Worm (Caenorhabditis elegans) whole organism, L4 larva: ENCODE measurements around the gene nhr-164.

Experiments
- D1046.2 ChIP-seq: fragments of 200-800 bp; sonication (Bioruptor generic); IDR thresholded peaks from 2 replicates; pipeline ENCODE4 v1.3.6; 2022; ENCODE audit warnings: missing genetic modification characterization, missing compliant biosample characterization
- F37D6.2 ChIP-seq: sonication (generic microtip); optimal IDR thresholded peaks from 2 replicates; lab custom pipeline; 2016; ENCODE audit warnings: mild to moderate bottlenecking, missing genetic modification characterization, missing compliant biosample characterization
- F49E8.2 ChIP-seq: sonication (generic microtip); optimal IDR thresholded peaks from 2 replicates; lab custom pipeline; 2016; ENCODE audit warnings: missing compliant biosample characterization, mild to moderate bottlenecking, missing genetic modification characterization, borderline replicate concordance
- T20F7.1 ChIP-seq: fragments of 200-800 bp; sonication (Bioruptor generic); optimal IDR thresholded peaks from 2 replicates; lab custom pipeline; 2018; ENCODE audit warnings: mild to moderate bottlenecking, missing genetic modification characterization, missing compliant biosample characterization
- T26A8.4 ChIP-seq: fragments of 200-800 bp; sonication (Bioruptor generic); IDR thresholded peaks from 2 replicates; pipeline ENCODE4 v1.3.6; 2022; ENCODE audit warnings: missing genetic modification characterization, missing compliant biosample characterization
- Y48G9A.11 ChIP-seq: fragments of 200-800 bp; sonication (Bioruptor generic); IDR thresholded peaks from 2 replicates; pipeline ENCODE4 v1.3.6; 2022; ENCODE audit warnings: missing genetic modification reagents, missing genetic modification characterization, missing compliant biosample characterization
- Y5F2A.4 ChIP-seq: fragments of 200-800 bp; sonication (Bioruptor generic); optimal IDR thresholded peaks from 2 replicates; lab custom pipeline; 2018; ENCODE audit warnings: mild to moderate bottlenecking, missing genetic modification characterization, missing compliant biosample characterization
- ZK546.5 ChIP-seq, 2 experiments: sonication (generic microtip); optimal IDR thresholded peaks; 2 replicates each; lab custom pipeline; 2017; ENCODE audit warnings: missing biosample characterization in 2 of 2, missing genetic modification characterization in 2 of 2
- aha-1 ChIP-seq: fragments of 150-350 bp; peaks from one replicate; lab custom pipeline; 2014; ENCODE audit warnings: missing biosample characterization, missing genetic modification characterization
- ceh-20 ChIP-seq: fragments of 200-800 bp; sonication (Bioruptor generic); IDR thresholded peaks from 2 replicates; pipeline ENCODE4 v1.3.6; 2022; ENCODE audit warnings: missing genetic modification reagents, missing genetic modification characterization, missing compliant biosample characterization
- ceh-32 ChIP-seq: sonication (generic microtip); optimal IDR thresholded peaks from 2 replicates; lab custom pipeline; 2016; ENCODE audit warnings: mild to moderate bottlenecking, missing genetic modification characterization, missing compliant biosample characterization; ENCODE audit not compliant: poor library complexity
- ceh-44 ChIP-seq: fragments of 200-800 bp; sonication (Bioruptor generic); IDR thresholded peaks from 2 replicates; pipeline ENCODE4 v1.3.6; 2022; ENCODE audit warnings: missing genetic modification reagents, missing genetic modification characterization, missing compliant biosample characterization
- ceh-62 ChIP-seq: sonication (generic microtip); optimal IDR thresholded peaks from 2 replicates; lab custom pipeline; 2017; ENCODE audit warnings: missing biosample characterization, missing genetic modification characterization
- ceh-82 ChIP-seq: sonication (generic microtip); optimal IDR thresholded peaks from 2 replicates; lab custom pipeline; 2017; ENCODE audit warnings: missing biosample characterization, missing genetic modification characterization
- ces-1 ChIP-seq: fragments of 150-350 bp; sonication (generic microtip); optimal IDR thresholded peaks from 4 replicates; lab custom pipeline; 2014; ENCODE audit warnings: missing biosample characterization, missing genetic modification reagents, missing genetic modification characterization
- ctbp-1 ChIP-seq: fragments of 200-800 bp; sonication (Bioruptor generic); IDR thresholded peaks from 2 replicates; pipeline ENCODE4 v1.3.6; 2022; ENCODE audit warnings: missing genetic modification reagents, missing genetic modification characterization, missing compliant biosample characterization
- daf-8 ChIP-seq: fragments of 200-800 bp; sonication (Bioruptor generic); IDR thresholded peaks from 2 replicates; pipeline ENCODE4 v1.3.6; 2022; ENCODE audit warnings: missing genetic modification characterization, missing compliant biosample characterization
- dmd-8 ChIP-seq: fragments of 200-800 bp; sonication (Bioruptor generic); IDR thresholded peaks from 2 replicates; pipeline ENCODE4 v1.3.6; 2022; ENCODE audit warnings: missing genetic modification characterization, missing compliant biosample characterization
- dmd-9 ChIP-seq: fragments of 200-800 bp; sonication (Bioruptor generic); IDR thresholded peaks from 2 replicates; pipeline ENCODE4 v1.3.6; 2022; ENCODE audit warnings: missing genetic modification reagents, missing genetic modification characterization, missing compliant biosample characterization
- dve-1 ChIP-seq: sonication (generic microtip); optimal IDR thresholded peaks from 2 replicates; lab custom pipeline; 2017; ENCODE audit warnings: antibody characterized with exemption, mild to moderate bottlenecking, missing genetic modification characterization, missing compliant biosample characterization; ENCODE audit not compliant: insufficient read depth
- egl-43 ChIP-seq: fragments of 200-800 bp; sonication (Bioruptor generic); IDR thresholded peaks from 2 replicates; pipeline ENCODE4 v1.3.6; 2022; ENCODE audit warnings: missing genetic modification reagents, missing genetic modification characterization, missing compliant biosample characterization
- fos-1 ChIP-seq: fragments of 150-350 bp; optimal IDR thresholded peaks from 2 replicates; lab custom pipeline; 2014; ENCODE audit warnings: missing biosample characterization, missing genetic modification characterization
- gei-8 ChIP-seq: fragments of 200-800 bp; sonication (Bioruptor generic); optimal IDR thresholded peaks from 2 replicates; lab custom pipeline; 2018; ENCODE audit warnings: mild to moderate bottlenecking, missing genetic modification characterization, missing compliant biosample characterization
- hlh-30 ChIP-seq: sonication (generic microtip); optimal IDR thresholded peaks from 2 replicates; lab custom pipeline; 2017; ENCODE audit warnings: antibody characterized with exemption, mild to moderate bottlenecking, missing genetic modification characterization, missing compliant biosample characterization; ENCODE audit not compliant: insufficient read depth
- lin-15B ChIP-seq: fragments of 150-350 bp; sonication (generic microtip); optimal IDR thresholded peaks from 3 replicates; lab custom pipeline; 2014; ENCODE audit warnings: missing biosample characterization, missing genetic modification characterization
- lin-29 ChIP-seq: fragments of 200-800 bp; sonication (Bioruptor generic); IDR thresholded peaks from 2 replicates; pipeline ENCODE4 v1.3.6; 2022; ENCODE audit warnings: missing genetic modification reagents, missing genetic modification characterization, missing compliant biosample characterization
- lin-38 ChIP-seq: fragments of 200-800 bp; sonication (Bioruptor generic); IDR thresholded peaks from 2 replicates; pipeline ENCODE4 v1.3.6; 2022; ENCODE audit warnings: missing genetic modification reagents, missing genetic modification characterization, missing compliant biosample characterization
- lin-39 ChIP-seq: fragments of 150-350 bp; optimal IDR thresholded peaks from 2 replicates; lab custom pipeline; 2014; ENCODE audit warnings: missing biosample characterization, missing genetic modification reagents, missing genetic modification characterization
- madf-5 ChIP-seq, 2 experiments: fragments of 200-800 bp; sonication (Bioruptor generic); IDR thresholded peaks; 2 replicates each; pipeline ENCODE4 v1.3.6; 2022; ENCODE audit warnings: missing compliant biosample characterization in 2 of 2, missing genetic modification characterization in 2 of 2
- madf-9 ChIP-seq: fragments of 200-800 bp; sonication (Bioruptor generic); conservative IDR thresholded peaks from 2 replicates; pipeline ENCODE4 v1.3.6; 2022; ENCODE audit warnings: missing genetic modification reagents, missing genetic modification characterization, missing compliant biosample characterization
- mdl-1 ChIP-seq, 2 experiments: fragments of 150-350 bp in 1 of 2; sonication (generic microtip) in 1 of 2; optimal IDR thresholded peaks; 2 replicates each; lab custom pipeline; 2014 to 2017; ENCODE audit warnings: missing biosample characterization in 2 of 2, missing genetic modification characterization in 2 of 2
- mes-2 ChIP-seq: sonication (generic microtip); optimal IDR thresholded peaks from 2 replicates; lab custom pipeline; 2016; ENCODE audit warnings: missing genotype, mild to moderate bottlenecking, missing genetic modification characterization, missing compliant biosample characterization; ENCODE audit not compliant: poor library complexity, severe bottlenecking
- mxl-2 ChIP-seq: fragments of 200-800 bp; sonication (Bioruptor generic); conservative IDR thresholded peaks from 2 replicates; pipeline ENCODE4 v1.3.6; 2022; ENCODE audit warnings: missing genetic modification reagents, missing genetic modification characterization, missing compliant biosample characterization
- mxl-3 ChIP-seq: fragments of 200-800 bp; sonication (Bioruptor generic); optimal IDR thresholded peaks from 2 replicates; lab custom pipeline; 2018; ENCODE audit warnings: mild to moderate bottlenecking, missing genetic modification characterization, missing compliant biosample characterization
- nhr-10 ChIP-seq: fragments of 150-350 bp; optimal IDR thresholded peaks from 2 replicates; lab custom pipeline; 2014; ENCODE audit warnings: missing biosample characterization, missing genetic modification characterization
- nhr-11 ChIP-seq: fragments of 150-350 bp; optimal IDR thresholded peaks from 2 replicates; lab custom pipeline; 2014; ENCODE audit warnings: missing biosample characterization, missing genetic modification characterization
- nhr-28 ChIP-seq: fragments of 150-350 bp; optimal IDR thresholded peaks from 2 replicates; lab custom pipeline; 2014; ENCODE audit warnings: missing biosample characterization, missing genetic modification characterization
- nhr-42 ChIP-seq: fragments of 200-800 bp; sonication (Bioruptor generic); IDR thresholded peaks from 2 replicates; pipeline ENCODE4 v1.3.6; 2022; ENCODE audit warnings: missing genetic modification characterization, missing compliant biosample characterization
- nhr-48 ChIP-seq: sonication (generic microtip); optimal IDR thresholded peaks from 2 replicates; lab custom pipeline; 2016; ENCODE audit warnings: mild to moderate bottlenecking, missing genetic modification characterization, missing compliant biosample characterization
- pha-4 ChIP-seq, 2 experiments: fragments of 150-350 bp in 1 of 2; fragments of 200-800 bp in 1 of 2; sonication (Bioruptor generic) in 1 of 2; IDR thresholded peaks in 1 of 2; optimal IDR thresholded peaks in 1 of 2; 2 replicates each; pipeline versions ENCODE4 v1.3.6 to Lab custom; 2014 to 2022; ENCODE audit warnings: missing genetic modification characterization in 2 of 2, missing genetic modification reagents in 2 of 2, missing biosample characterization in 1 of 2, missing compliant biosample characterization in 1 of 2
- pqm-1 ChIP-seq: sonication (generic microtip); optimal IDR thresholded peaks from 2 replicates; lab custom pipeline; 2017; ENCODE audit warnings: missing biosample characterization, missing genetic modification characterization
- rbr-2 ChIP-seq: sonication (generic microtip); optimal IDR thresholded peaks from 2 replicates; lab custom pipeline; 2016; ENCODE audit warnings: missing genotype, missing genetic modification characterization, missing compliant biosample characterization
- sdz-12 ChIP-seq: fragments of 200-800 bp; sonication (Bioruptor generic); optimal IDR thresholded peaks from 2 replicates; lab custom pipeline; 2018; ENCODE audit warnings: mild to moderate bottlenecking, missing genetic modification characterization, missing compliant biosample characterization
- set-16 ChIP-seq: fragments of 200-800 bp; sonication (Bioruptor generic); IDR thresholded peaks from 2 replicates; pipeline ENCODE4 v1.3.6; 2022; ENCODE audit warnings: missing genetic modification reagents, missing genetic modification characterization, missing compliant biosample characterization
- skn-1 ChIP-seq: fragments of 150-350 bp; optimal IDR thresholded peaks from 2 replicates; lab custom pipeline; 2014; ENCODE audit warnings: missing biosample characterization, missing genetic modification characterization
- snpc-4 ChIP-seq: fragments of 150-350 bp; optimal IDR thresholded peaks from 2 replicates; lab custom pipeline; 2014; ENCODE audit warnings: missing biosample characterization, missing genetic modification characterization
- spr-1 ChIP-seq: sonication (generic microtip); optimal IDR thresholded peaks from 2 replicates; lab custom pipeline; 2016; ENCODE audit warnings: mild to moderate bottlenecking, missing genetic modification characterization, missing compliant biosample characterization
- unc-130 ChIP-seq: sonication (generic microtip); optimal IDR thresholded peaks from 2 replicates; lab custom pipeline; 2016; ENCODE audit warnings: missing genetic modification reagents, missing genetic modification characterization, missing compliant biosample characterization
- zfp-2 ChIP-seq: sonication (generic microtip); optimal IDR thresholded peaks from 2 replicates; lab custom pipeline; 2016; ENCODE audit warnings: mild to moderate bottlenecking, missing genetic modification characterization, missing compliant biosample characterization
- zfp-3 ChIP-seq: fragments of 200-800 bp; sonication (Bioruptor generic); conservative IDR thresholded peaks from 2 replicates; pipeline ENCODE4 v1.3.6; 2022; ENCODE audit warnings: missing genetic modification reagents, missing genetic modification characterization, missing compliant biosample characterization
- zip-11 ChIP-seq: fragments of 200-800 bp; sonication (Bioruptor generic); IDR thresholded peaks from 2 replicates; pipeline ENCODE4 v1.3.6; 2022; ENCODE audit warnings: missing genetic modification characterization, missing compliant biosample characterization

The nhr-164 gene

DNA sequence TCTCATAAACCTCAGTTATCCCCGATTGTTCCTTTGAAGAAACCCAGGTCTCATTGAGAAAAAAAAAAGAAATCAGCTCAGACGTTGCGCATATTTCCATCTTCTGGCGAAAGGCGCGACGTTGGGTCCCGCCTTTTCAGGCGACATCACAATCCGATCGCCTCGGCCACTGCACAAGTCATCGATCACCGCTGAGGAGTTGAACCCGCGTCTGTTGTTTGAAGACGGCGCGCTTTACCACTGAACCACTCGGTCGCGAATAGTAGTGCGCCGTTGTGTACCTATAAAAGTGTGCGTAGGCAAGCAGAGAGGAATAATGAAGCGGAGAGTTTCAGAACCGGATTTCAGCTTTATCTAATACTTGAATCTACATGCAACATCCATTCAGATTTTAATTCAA is 44.7 kb downstream of the nhr-164 start, which contains the start of gene Y75B12B.11 (continued):
- TF ChIP-seq dmd-8 (GFP tag; lab: Robert Waterston, UW) (peak; percentile 99), rbr-2 (tag; lab: Kevin White, UChicago) (peak; percentile 80), F49E8.2 (tag; lab: Kevin White, UChicago) (peak; percentile 96), ceh-32 (peak; percentile 65), Y5F2A.4 (GFP tag; lab: Kevin White, UChicago) (peak; percentile 94), nhr-42 (GFP tag; lab: Robert Waterston, UW) (peak; percentile 91), nhr-11 (peak; percentile 55), ces-1 (GFP tag; lab: Kevin White, UChicago) (no peak), mxl-2 (GFP tag; lab: Robert Waterston, UW) (peak; percentile 90), ceh-82 (tag; lab: Kevin White, UChicago) (no peak), ZK546.5 (tag; optimal IDR thresholded peaks at IDR 0.05; lab: Kevin White, UChicago) (no peak), pha-4 (GFP tag; IDR thresholded peaks at IDR 0.05; lab: Robert Waterston, UW) (peak; percentile 97), pha-4 (tag; optimal IDR thresholded peaks at IDR 0.05; lab: Kevin White, UChicago) (no peak), skn-1 (tag; lab: Kevin White, UChicago) (no peak), ceh-62 (tag; lab: Kevin White, UChicago) (no peak), fos-1 (tag; lab: Kevin White, UChicago) (no peak), daf-8 (peak; percentile 91), Y48G9A.11 (peak; percentile 91), pqm-1 (tag; lab: Kevin White, UChicago) (peak; percentile 7), unc-130 (GFP tag; lab: Kevin White, UChicago) (peak; percentile 92), D1046.2 (peak; percentile 96), hlh-30 (tag; lab: Kevin White, UChicago) (peak; percentile 78), madf-9 (GFP tag; lab: Robert Waterston, UW) (peak; percentile 91), dmd-9 (GFP tag; lab: Robert Waterston, UW) (peak; percentile 87), lin-29 (GFP tag; lab: Robert Waterston, UW) (peak; percentile 85), lin-15B (tag; lab: Kevin White, UChicago) (peak; percentile 34), mxl-3 (GFP tag; lab: Kevin White, UChicago) (peak; percentile 81), nhr-28 (tag; lab: Kevin White, UChicago) (peak; percentile 23), nhr-10 (peak; percentile 39), snpc-4 (no peak), lin-39 (tag; lab: Kevin White, UChicago) (no peak), aha-1 (tag; lab: Kevin White, UChicago) (peak; percentile 98), T26A8.4 (GFP tag; lab: Robert Waterston, UW) (peak; percentile 94), madf-5 (GFP tag; IDR thresholded peaks at IDR 0.05; lab: Robert Waterston, UW) (peak; percentile 88 to 90), spr-1 (tag; lab: Kevin White, UChicago) (peak; percentile 95), zip-11 (GFP tag; lab: Robert Waterston, UW) (peak; percentile 88), set-16 (GFP tag; lab: Robert Waterston, UW) (peak; percentile 85), gei-8 (GFP tag; lab: Kevin White, UChicago) (peak; percentile 97), mdl-1 (tag; optimal IDR thresholded peaks at IDR 0.05; lab: Kevin White, UChicago) (no peak), dve-1 (peak; percentile 93), sdz-12 (GFP tag; lab: Kevin White, UChicago) (peak; percentile 91), ceh-44 (GFP tag; lab: Robert Waterston, UW) (peak; percentile 95), nhr-48 (peak; percentile 83), T20F7.1 (GFP tag; lab: Kevin White, UChicago) (peak; percentile 77), ctbp-1 (peak; percentile 93), zfp-3 (GFP tag; lab: Robert Waterston, UW) (peak; percentile 92), zfp-2 (tag; lab: Kevin White, UChicago) (peak; percentile 66), mes-2 (tag; lab: Kevin White, UChicago) (peak; percentile 93), lin-38 (GFP tag; lab: Robert Waterston, UW) (peak; percentile 96), egl-43 (GFP tag; lab: Robert Waterston, UW) (peak; percentile 99), ceh-20 (GFP tag; lab: Robert Waterston, UW) (peak; percentile 89), F37D6.2 (tag; lab: Kevin White, UChicago) (peak; percentile 72)
